Worm (Caenorhabditis elegans) whole organism, young adult: Measurements from ENCODE around the gene flp-8.

ENCODE experiments used
- B0336.3 ChIP-seq: fragments of 200-800 bp; sonication (Bioruptor generic); IDR thresholded peaks from 2 replicates; pipeline ENCODE4 v1.3.6; 2022; ENCODE audit warnings: missing genetic modification characterization, missing compliant biosample characterization
- C06A6.2 ChIP-seq: fragments of 200-800 bp; sonication (Bioruptor generic); conservative IDR thresholded peaks from 2 replicates; pipeline ENCODE4 v1.3.6; 2022; ENCODE audit warnings: missing genetic modification characterization, missing compliant biosample characterization
- D2030.7 ChIP-seq: fragments of 200-800 bp; sonication (Bioruptor generic); IDR thresholded peaks from 2 replicates; pipeline ENCODE4 v1.3.6; 2022; ENCODE audit warnings: missing genetic modification reagents, missing genetic modification characterization, missing compliant biosample characterization
- F10E7.11 ChIP-seq: sonication (generic microtip); optimal IDR thresholded peaks from 2 replicates; lab custom pipeline; 2017; ENCODE audit warnings: mild to moderate bottlenecking, missing genetic modification characterization, moderate library complexity, missing compliant biosample characterization
- F22D6.2 ChIP-seq: sonication (generic microtip); optimal IDR thresholded peaks from 2 replicates; lab custom pipeline; 2016; ENCODE audit warnings: mild to moderate bottlenecking, missing genetic modification characterization, missing compliant biosample characterization
- F39B2.1 ChIP-seq: fragments of 200-800 bp; sonication (Bioruptor generic); IDR thresholded peaks from 2 replicates; pipeline ENCODE4 v1.3.6; 2022; ENCODE audit warnings: missing genetic modification reagents, missing genetic modification characterization, missing compliant biosample characterization
- Y56A3A.18 ChIP-seq: fragments of 200-800 bp; sonication (Bioruptor generic); IDR thresholded peaks from 2 replicates; pipeline ENCODE4 v1.3.6; 2022; ENCODE audit warnings: missing genetic modification reagents, missing genetic modification characterization, missing compliant biosample characterization
- aptf-3 ChIP-seq: fragments of 200-800 bp; sonication (Bioruptor generic); IDR thresholded peaks from 2 replicates; pipeline ENCODE4 v1.3.6; 2022; ENCODE audit warnings: missing genetic modification characterization, missing compliant biosample characterization
- attf-3 ChIP-seq: fragments of 200-800 bp; sonication (Bioruptor generic); conservative IDR thresholded peaks from 2 replicates; pipeline ENCODE4 v1.3.6; 2022; ENCODE audit warnings: missing genetic modification reagents, missing genetic modification characterization, missing compliant biosample characterization
- ccch-3 ChIP-seq: fragments of 200-800 bp; sonication (Bioruptor generic); optimal IDR thresholded peaks from 2 replicates; lab custom pipeline; 2018; ENCODE audit warnings: mild to moderate bottlenecking, missing genetic modification characterization, missing compliant biosample characterization
- cebp-1 ChIP-seq, 2 experiments: fragments of 200-800 bp in 1 of 2; sonication (Bioruptor generic) in 1 of 2; sonication (generic microtip) in 1 of 2; IDR thresholded peaks in 1 of 2; optimal IDR thresholded peaks in 1 of 2; 2 replicates each; pipeline versions ENCODE4 v1.3.6 to Lab custom; 2017 to 2022; ENCODE audit warnings: missing compliant biosample characterization in 2 of 2, missing genetic modification characterization in 2 of 2, mild to moderate bottlenecking in 1 of 2, missing genetic modification reagents in 1 of 2, moderate library complexity in 1 of 2
- cebp-2 ChIP-seq: fragments of 200-800 bp; sonication (Bioruptor generic); IDR thresholded peaks from 2 replicates; pipeline ENCODE4 v1.3.6; 2022; ENCODE audit warnings: missing genetic modification characterization, missing compliant biosample characterization
- ceh-58 ChIP-seq: fragments of 200-800 bp; sonication (Bioruptor generic); IDR thresholded peaks from 2 replicates; pipeline ENCODE4 v1.3.6; 2022; ENCODE audit warnings: missing genetic modification characterization, missing compliant biosample characterization
- dox-1 ChIP-seq: fragments of 200-800 bp; sonication (Bioruptor generic); IDR thresholded peaks from 2 replicates; pipeline ENCODE4 v1.3.6; 2022; ENCODE audit warnings: missing genetic modification reagents, missing genetic modification characterization, missing compliant biosample characterization
- dpl-1 ChIP-seq: fragments of 150-350 bp; optimal IDR thresholded peaks from 2 replicates; lab custom pipeline; 2014; ENCODE audit warnings: missing biosample characterization, missing genetic modification reagents, missing genetic modification characterization
- egl-44 ChIP-seq: fragments of 200-800 bp; sonication (Bioruptor generic); IDR thresholded peaks from 2 replicates; pipeline ENCODE4 v1.3.6; 2022; ENCODE audit warnings: missing genetic modification reagents, missing genetic modification characterization, missing compliant biosample characterization
- egrh-3 ChIP-seq: fragments of 200-800 bp; sonication (Bioruptor generic); IDR thresholded peaks from 2 replicates; pipeline ENCODE4 v1.3.6; 2022; ENCODE audit warnings: missing genetic modification reagents, missing genetic modification characterization, missing compliant biosample characterization
- gei-17 ChIP-seq: fragments of 200-800 bp; sonication (Bioruptor generic); optimal IDR thresholded peaks from 2 replicates; lab custom pipeline; 2018; ENCODE audit warnings: mild to moderate bottlenecking, missing genetic modification characterization, missing compliant biosample characterization
- hmg-1.2 ChIP-seq: fragments of 200-800 bp; sonication (Bioruptor generic); IDR thresholded peaks from 2 replicates; pipeline ENCODE4 v1.3.6; 2022; ENCODE audit warnings: missing genetic modification reagents, missing genetic modification characterization, missing compliant biosample characterization
- lag-1 ChIP-seq: fragments of 200-800 bp; sonication (Bioruptor generic); IDR thresholded peaks from 2 replicates; pipeline ENCODE4 v1.3.6; 2022; ENCODE audit warnings: missing genetic modification reagents, missing genetic modification characterization, missing compliant biosample characterization
- lin-26 ChIP-seq: fragments of 200-800 bp; sonication (Bioruptor generic); IDR thresholded peaks from 2 replicates; pipeline ENCODE4 v1.3.6; 2022; ENCODE audit warnings: missing genetic modification reagents, missing genetic modification characterization, missing compliant biosample characterization
- lin-40 ChIP-seq: sonication (generic microtip); optimal IDR thresholded peaks from 2 replicates; lab custom pipeline; 2016; ENCODE audit warnings: missing genetic modification characterization, mild to moderate bottlenecking, missing compliant biosample characterization, missing genotype, missing genetic modification reagents
- madf-10 ChIP-seq: sonication (generic microtip); optimal IDR thresholded peaks from 2 replicates; lab custom pipeline; 2016; ENCODE audit warnings: mild to moderate bottlenecking, missing genetic modification characterization, missing compliant biosample characterization
- madf-3 ChIP-seq: fragments of 200-800 bp; sonication (Bioruptor generic); IDR thresholded peaks from 2 replicates; pipeline ENCODE4 v1.3.6; 2022; ENCODE audit warnings: missing genetic modification reagents, missing genetic modification characterization, missing compliant biosample characterization
- madf-6 ChIP-seq: fragments of 200-800 bp; sonication (Bioruptor generic); IDR thresholded peaks from 2 replicates; pipeline ENCODE4 v1.3.6; 2022; ENCODE audit warnings: missing genetic modification reagents, missing genetic modification characterization, missing compliant biosample characterization
- mcd-1 ChIP-seq: fragments of 200-800 bp; sonication (Bioruptor generic); IDR thresholded peaks from 2 replicates; pipeline ENCODE4 v1.3.6; 2022; ENCODE audit warnings: missing genetic modification reagents, missing genetic modification characterization, missing compliant biosample characterization
- nfya-1 ChIP-seq: sonication (generic microtip); optimal IDR thresholded peaks from 2 replicates; lab custom pipeline; 2017; ENCODE audit warnings: antibody characterized with exemption, missing compliant biosample characterization, missing genetic modification characterization, borderline replicate concordance; ENCODE audit not compliant: insufficient read depth
- nfyb-1 ChIP-seq: fragments of 200-800 bp; sonication (Bioruptor generic); IDR thresholded peaks from 2 replicates; pipeline ENCODE4 v1.3.6; 2022; ENCODE audit warnings: missing genetic modification reagents, missing genetic modification characterization, missing compliant biosample characterization
- nhr-27 ChIP-seq: fragments of 200-800 bp; sonication (Bioruptor generic); optimal IDR thresholded peaks from 2 replicates; lab custom pipeline; 2018; ENCODE audit warnings: mild to moderate bottlenecking, missing genetic modification characterization, moderate library complexity, missing compliant biosample characterization
- nhr-80 ChIP-seq: sonication (generic microtip); optimal IDR thresholded peaks from 2 replicates; lab custom pipeline; 2016; ENCODE audit warnings: missing genetic modification characterization, missing compliant biosample characterization
- pbrm-1 ChIP-seq: fragments of 200-800 bp; sonication (Bioruptor generic); IDR thresholded peaks from 2 replicates; pipeline ENCODE4 v1.3.6; 2022; ENCODE audit warnings: missing genetic modification reagents, missing genetic modification characterization, missing compliant biosample characterization
- pha-4 ChIP-seq: fragments of 150-350 bp; sonication (generic microtip); optimal IDR thresholded peaks from 2 replicates; lab custom pipeline; 2014; ENCODE audit warnings: missing biosample characterization, missing genetic modification reagents, missing genetic modification characterization
- repo-1 ChIP-seq: sonication (generic microtip); optimal IDR thresholded peaks from 2 replicates; lab custom pipeline; 2017; ENCODE audit warnings: mild to moderate bottlenecking, missing genetic modification characterization, missing compliant biosample characterization
- rpc-1 ChIP-seq, 2 experiments: fragments of 150-350 bp in 1 of 2; sonication (generic microtip) in 1 of 2; optimal IDR thresholded peaks; 2 replicates each; lab custom pipeline; 2014 to 2018; ENCODE audit warnings: missing biosample characterization in 1 of 2, missing genetic modification characterization in 1 of 2, missing genetic modification reagents in 1 of 2, missing genotype in 1 of 2
- sptf-2 ChIP-seq: fragments of 200-800 bp; sonication (Bioruptor generic); optimal IDR thresholded peaks from 2 replicates; lab custom pipeline; 2018; ENCODE audit warnings: mild to moderate bottlenecking, missing genetic modification characterization, missing compliant biosample characterization
- tbp1 ChIP-seq: fragments of 200-800 bp; sonication (Bioruptor generic); optimal IDR thresholded peaks from 2 replicates; lab custom pipeline; 2018; ENCODE audit warnings: mild to moderate bottlenecking, missing genetic modification characterization, missing compliant biosample characterization
- zfh-2 ChIP-seq: fragments of 200-800 bp; sonication (Bioruptor generic); conservative IDR thresholded peaks from 2 replicates; pipeline ENCODE4 v1.3.6; 2022; ENCODE audit warnings: missing genetic modification reagents, missing genetic modification characterization, missing compliant biosample characterization
- ztf-25 ChIP-seq: fragments of 200-800 bp; sonication (Bioruptor generic); IDR thresholded peaks from 2 replicates; pipeline ENCODE4 v1.3.6; 2022; ENCODE audit warnings: missing genetic modification reagents, missing genetic modification characterization, missing compliant biosample characterization
- ztf-6 ChIP-seq: fragments of 200-800 bp; sonication (Bioruptor generic); IDR thresholded peaks from 2 replicates; pipeline ENCODE4 v1.3.6; 2022; ENCODE audit warnings: missing genetic modification reagents, missing genetic modification characterization, missing compliant biosample characterization

flp-8 gene

ce11 chrX:14842846-14843369 is 38.3 kb upstream of the flp-8 start (continued):
- no peak for TF ChIP-seq nfya-1
- TF ChIP-seq sptf-2 (GFP tag; lab: Kevin White, UChicago), result no peak
- no peak for TF ChIP-seq lag-1 (GFP tag; lab: Robert Waterston, UW)

- TF ChIP-seq dox-1 (GFP tag; lab: Robert Waterston, UW), result 0 out of 2 replicates have a peak, but pooled peaks have one; percentile 14
- peak; percentile 38; the same call in 1 of the 2 replicates for TF ChIP-seq egrh-3 (GFP tag; lab: Robert Waterston, UW)
- no peak for TF ChIP-seq F10E7.11
- TF ChIP-seq cebp-1 (GFP tag; IDR thresholded peaks at IDR 0.05; lab: Robert Waterston, UW), result no peak
- TF ChIP-seq cebp-1 (tag; optimal IDR thresholded peaks at IDR 0.05; lab: Kevin White, UChicago), result peak; percentile 42
- peak; percentile 44 for TF ChIP-seq nhr-80 (tag; lab: Kevin White, UChicago)
- peak; percentile 67 for TF ChIP-seq zfh-2 (GFP tag; lab: Robert Waterston, UW)
- no peak for TF ChIP-seq lag-1 (GFP tag; lab: Robert Waterston, UW)
- TF ChIP-seq nhr-27 (tag; lab: Kevin White, UChicago), result no peak
Measured at ce11 chrX:14844481-14844880, 36.7 kb upstream of the flp-8 start.

DNA sequence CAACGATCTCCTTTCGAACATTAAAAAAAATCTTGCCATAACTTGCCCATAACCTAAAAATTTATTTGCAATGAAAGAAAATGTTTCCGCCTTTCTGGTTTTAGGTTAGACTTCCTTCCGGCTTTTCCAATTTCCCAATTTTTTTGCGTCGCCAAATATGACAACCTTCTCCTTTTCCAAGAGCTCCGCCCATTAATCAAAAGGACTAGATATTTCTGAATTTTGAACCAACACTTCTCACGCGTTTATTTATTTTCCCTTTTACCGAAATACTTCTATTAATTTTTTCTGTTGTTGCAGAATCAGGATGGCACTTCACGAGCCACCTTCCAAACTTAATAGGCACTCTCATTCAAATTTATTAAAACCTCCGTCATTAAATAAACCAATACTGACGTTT is 35.6 kb upstream of the flp-8 start, which contains the start of gene egrh-1:
egrh-1 (plus strand) TSS at position 301 of the 400 bp plus-strand sequence.
- no peak for TF ChIP-seq Y56A3A.18 (GFP tag; lab: Robert Waterston, UW)
- TF ChIP-seq hmg-1.2, result no peak
- TF ChIP-seq lin-26, result no peak
- TF ChIP-seq C06A6.2 (GFP tag; lab: Robert Waterston, UW), result no peak
- no peak for TF ChIP-seq ccch-3
- no peak for TF ChIP-seq ceh-58
- TF ChIP-seq gei-17 (GFP tag; lab: Kevin White, UChicago), result no peak

DNA sequence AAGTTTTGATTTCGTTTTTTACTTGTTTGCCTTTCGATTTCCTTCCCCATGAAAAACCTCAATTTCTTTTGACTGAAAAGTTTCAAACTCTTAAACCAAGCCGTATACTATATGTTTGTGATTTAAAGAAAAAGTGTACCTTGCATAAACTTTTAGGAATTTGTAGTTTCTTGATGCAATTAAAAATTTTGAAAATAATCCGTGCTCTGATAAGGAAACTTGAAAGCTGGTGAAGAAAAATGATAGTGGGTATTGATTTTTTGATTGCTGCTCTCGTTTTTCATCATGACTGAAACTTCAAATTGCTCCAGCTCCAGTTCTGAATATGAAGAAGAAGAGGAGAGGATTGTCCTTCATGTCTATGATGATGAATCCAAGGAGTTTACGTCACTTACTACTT is 32.2 kb upstream of the flp-8 start, which contains the start of gene acd-3:
acd-3 (plus strand) TSS at position 222 of the 400 bp plus-strand sequence.
- no peak for TF ChIP-seq ztf-6 (GFP tag; lab: Robert Waterston, UW)
- peak; percentile 44 for TF ChIP-seq nhr-80 (tag; lab: Kevin White, UChicago)

ce11 chrX:14851904-14852303 is 29.3 kb upstream of the flp-8 start:
- TF ChIP-seq B0336.3 (GFP tag; lab: Robert Waterston, UW) (no peak), dpl-1 (GFP tag; lab: Kevin White, UChicago) (no peak), madf-6 (no peak), ztf-25 (GFP tag; lab: Robert Waterston, UW) (no peak), repo-1 (no peak), attf-3 (no peak), aptf-3 (GFP tag; lab: Robert Waterston, UW) (no peak), nfyb-1 (GFP tag; lab: Robert Waterston, UW) (no peak), F39B2.1 (GFP tag; lab: Robert Waterston, UW) (no peak), D2030.7 (no peak)

DNA sequence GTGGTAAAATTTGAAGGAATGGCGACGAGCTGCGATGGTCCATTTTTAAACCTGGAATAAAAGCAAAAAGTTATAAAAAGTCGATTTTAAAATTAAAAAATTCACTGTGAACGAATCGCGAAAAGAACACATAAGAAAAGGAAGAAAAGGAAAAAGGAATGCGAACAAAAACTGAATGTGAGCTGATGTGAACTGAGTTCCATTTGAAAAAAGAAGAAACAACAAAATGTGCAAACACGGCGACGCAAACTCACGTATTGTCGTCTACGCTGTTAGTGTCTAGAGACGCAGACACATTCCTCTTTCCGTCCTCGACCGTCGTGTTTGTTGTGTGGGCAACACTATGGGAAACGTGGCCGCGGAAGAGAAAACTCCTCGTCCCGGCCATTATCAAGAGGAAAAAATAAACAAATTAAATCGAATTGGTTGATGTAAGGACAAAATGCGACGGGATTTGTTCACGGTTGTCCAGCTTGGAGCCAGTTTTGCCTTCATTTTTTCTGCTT is 27.5 kb upstream of the flp-8 start, which contains the start of the genes C27C12.1 and C27C12.4:
C27C12.1 (minus strand) TSS at position 51 of the 506 bp plus-strand sequence.
C27C12.4 (plus strand) TSS at position 375 of the 506 bp plus-strand sequence.
- peak; percentile 15 for TF ChIP-seq gei-17 (GFP tag; lab: Kevin White, UChicago)
- peak; percentile 57 for TF ChIP-seq pha-4 (tag; lab: Kevin White, UChicago)
- peak; percentile 37 for TF ChIP-seq madf-10 (tag; lab: Kevin White, UChicago)
- TF ChIP-seq madf-3 (GFP tag; lab: Robert Waterston, UW), result no peak
- no peak for TF ChIP-seq tbp1 (GFP tag; lab: Kevin White, UChicago)
- TF ChIP-seq C06A6.2 (GFP tag; lab: Robert Waterston, UW), result peak; percentile 35; the same call in 1 of the 2 replicates
- TF ChIP-seq lin-40 (tag; lab: Kevin White, UChicago), result peak; percentile 85
- TF ChIP-seq rpc-1 (optimal IDR thresholded peaks at IDR 0.05; lab: Kevin White, UChicago), result no peak
- no peak for TF ChIP-seq rpc-1 (tag; optimal IDR thresholded peaks at IDR 0.05; lab: Kevin White, UChicago)
- TF ChIP-seq pbrm-1, result peak; percentile 67; the same call in 1 of the 2 replicates
- TF ChIP-seq F22D6.2 (tag; lab: Kevin White, UChicago), result peak; percentile 14
- TF ChIP-seq cebp-1 (GFP tag; IDR thresholded peaks at IDR 0.05; lab: Robert Waterston, UW), result no peak
- no peak for TF ChIP-seq cebp-1 (tag; optimal IDR thresholded peaks at IDR 0.05; lab: Kevin White, UChicago)
- peak; percentile 57; the same call in 1 of the 2 replicates for TF ChIP-seq nfyb-1 (GFP tag; lab: Robert Waterston, UW)
- no peak for TF ChIP-seq cebp-2 (GFP tag; lab: Robert Waterston, UW)
- TF ChIP-seq mcd-1 (GFP tag; lab: Robert Waterston, UW), result peak; percentile 62
- TF ChIP-seq ztf-25 (GFP tag; lab: Robert Waterston, UW), result no peak
- TF ChIP-seq egl-44 (GFP tag; lab: Robert Waterston, UW), result no peak
